Worm (Caenorhabditis elegans): ENCODE measurements around the gene cpsf-4.

Gene cpsf-4

DNA sequence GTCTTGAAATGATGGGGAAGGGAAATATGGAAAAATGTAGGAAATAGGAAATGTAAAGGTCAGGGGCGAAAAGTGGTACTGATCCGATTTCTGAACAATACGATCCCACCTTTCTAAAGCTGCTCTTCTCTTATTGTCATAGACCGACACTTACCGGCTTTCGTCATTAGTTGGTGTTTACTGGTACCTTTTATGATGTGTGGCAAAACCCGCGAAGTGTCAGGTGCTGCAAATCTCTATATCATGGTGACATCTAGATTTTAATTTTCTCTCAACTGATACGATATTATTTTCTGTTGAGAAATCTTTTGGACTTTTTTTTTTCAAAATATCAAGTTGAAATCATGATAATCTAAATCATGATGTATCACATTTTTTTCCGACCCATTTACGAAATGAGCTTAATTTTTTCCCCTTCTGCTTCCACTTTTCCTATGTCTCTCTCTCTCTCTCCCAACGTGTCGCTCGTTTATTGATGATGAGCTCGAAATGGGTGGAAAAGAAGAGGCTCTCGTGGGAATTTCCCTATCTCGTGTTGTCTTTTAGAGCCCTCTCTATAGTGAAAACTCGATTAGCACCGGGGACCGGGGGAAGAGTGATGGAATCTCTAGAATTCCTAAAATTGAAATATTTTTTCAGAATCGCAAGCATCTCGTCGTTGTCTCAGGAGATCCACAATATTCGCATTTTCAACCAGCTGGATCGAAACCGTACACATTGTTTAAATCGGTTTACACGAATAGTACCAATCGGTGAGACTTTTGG, 38.2 kb upstream of the cpsf-4 start:
- TF ChIP-seq lin-14 (GFP tag; optimal IDR thresholded peaks at IDR 0.05) (peak; percentile 46), snpc-4 (tag; optimal IDR thresholded peaks at IDR 0.05) (peak; percentile 59), fkh-10 (GFP tag; optimal IDR thresholded peaks at IDR 0.05) (no peak), nhr-85 (tag) (peak; percentile 9), hpl-2 (GFP tag; optimal IDR thresholded peaks at IDR 0.05) (no peak), dpl-1 (GFP tag; optimal IDR thresholded peaks at IDR 0.05) (no peak), ceh-82 (tag; optimal IDR thresholded peaks at IDR 0.05) (no peak), hlh-4 (tag; optimal IDR thresholded peaks at IDR 0.05) (no peak), ceh-88 (GFP tag; IDR thresholded peaks at IDR 0.05) (no peak), efl-1 (optimal IDR thresholded peaks at IDR 0.05) (no peak), efl-1 (GFP tag; optimal IDR thresholded peaks at IDR 0.05 in 1 of 2) (peak in 1 of 2 experiments; percentile 55)

ce11 chrIV:12129204-12129603, 36.0 kb upstream of the cpsf-4 start, which contains the start of gene lin-24:
Gene lin-24, plus strand, starts transcription at chrIV:12129504.
- TF ChIP-seq efl-1 (optimal IDR thresholded peaks at IDR 0.05): no peak
- peak in 1 of 2 experiments; percentile 11 for TF ChIP-seq efl-1 (GFP tag; optimal IDR thresholded peaks at IDR 0.05 in 1 of 2)
- no peak for TF ChIP-seq nhr-47 (tag; optimal IDR thresholded peaks at IDR 0.05)

ce11 chrIV:12128708-12129107, 35.5 kb upstream of the cpsf-4 start:
- TF ChIP-seq egl-13 (tag; optimal IDR thresholded peaks at IDR 0.05) (no peak), swsn-7 (tag; optimal IDR thresholded peaks at IDR 0.05) (no peak), lin-14 (GFP tag; optimal IDR thresholded peaks at IDR 0.05) (peak; percentile 23), nhr-237 (tag; optimal IDR thresholded peaks at IDR 0.05) (no peak), nhr-47 (tag; optimal IDR thresholded peaks at IDR 0.05) (peak; percentile 16), rnt-1 (tag; optimal IDR thresholded peaks at IDR 0.05) (no peak), lin-39 (tag; optimal IDR thresholded peaks at IDR 0.05) (no peak), nhr-85 (tag) (peak; percentile 14), mep-1 (tag; optimal IDR thresholded peaks at IDR 0.05) (peak; percentile 23), irx-1 (tag; optimal IDR thresholded peaks at IDR 0.05) (no peak), lsy-2 (tag; optimal IDR thresholded peaks at IDR 0.05) (peak in 1 of 2 experiments; percentile 9), grh-1 (GFP tag; IDR thresholded peaks at IDR 0.05) (no peak), fkh-10 (GFP tag; optimal IDR thresholded peaks at IDR 0.05) (no peak)

ce11 chrIV:12127838-12128237, 34.6 kb upstream of the cpsf-4 start:
- TF ChIP-seq lin-15B (tag; optimal IDR thresholded peaks at IDR 0.05): no peak
- peak in 1 of 2 experiments; percentile 48 for TF ChIP-seq lsy-2 (tag; optimal IDR thresholded peaks at IDR 0.05)
- TF ChIP-seq ceh-82 (tag; optimal IDR thresholded peaks at IDR 0.05): peak in 1 of 3 experiments; percentile 10
- no peak for TF ChIP-seq efl-1 (optimal IDR thresholded peaks at IDR 0.05)
- peak in 1 of 2 experiments; percentile 76 for TF ChIP-seq efl-1 (GFP tag; optimal IDR thresholded peaks at IDR 0.05 in 1 of 2)
- TF ChIP-seq alr-1 (tag; optimal IDR thresholded peaks at IDR 0.05; ENCODE audit: borderline replicate concordance): no peak
- no peak for TF ChIP-seq mep-1 (tag; optimal IDR thresholded peaks at IDR 0.05)
- peak; percentile 60 for TF ChIP-seq nhr-85 (tag)
- peak in 1 of 2 experiments; percentile 26 for TF ChIP-seq mdl-1 (tag; optimal IDR thresholded peaks at IDR 0.05)
- peak; percentile 60 for TF ChIP-seq lin-14 (GFP tag; optimal IDR thresholded peaks at IDR 0.05)
- TF ChIP-seq snpc-4 (tag; optimal IDR thresholded peaks at IDR 0.05): no peak

ce11 chrIV:12126740-12127472, 33.7 kb upstream of the cpsf-4 start:
- TF ChIP-seq fkh-8 (tag; optimal IDR thresholded peaks at IDR 0.05): peak; percentile 55
- TF ChIP-seq nhr-71 (tag; optimal IDR thresholded peaks at IDR 0.05): peak; percentile 26
- TF ChIP-seq fkh-4 (tag; optimal IDR thresholded peaks at IDR 0.05; ENCODE audit: borderline replicate concordance): no peak
- TF ChIP-seq tlp-1 (tag; optimal IDR thresholded peaks at IDR 0.05): no peak
- peak; percentile 27 for TF ChIP-seq nhr-47 (tag; optimal IDR thresholded peaks at IDR 0.05)
- TF ChIP-seq lin-14 (GFP tag; optimal IDR thresholded peaks at IDR 0.05): peak; percentile 51
- TF ChIP-seq xbp-1 (tag; optimal IDR thresholded peaks at IDR 0.05): no peak
- no peak for TF ChIP-seq ztf-11 (tag; optimal IDR thresholded peaks at IDR 0.05)
- TF ChIP-seq unc-30 (tag; optimal IDR thresholded peaks at IDR 0.05): no peak
- peak; percentile 2 for TF ChIP-seq mep-1 (tag; optimal IDR thresholded peaks at IDR 0.05)
